Fruit fly (Drosophila melanogaster): ENCODE results near the gene TfIIEbeta.

The TfIIEbeta gene

dm6 chr3L:4239442-4240322, 47.2 kb upstream of the TfIIEbeta start, which contains the start of gene Sqor (continued):
- peak; percentile 49 for TF ChIP-seq CG15073 (GFP tag; optimal IDR thresholded peaks at IDR 0.05)
- TF ChIP-seq Bteb2 (GFP tag; optimal IDR thresholded peaks at IDR 0.05): peak; percentile 85
- peak; percentile 61 to 81 for TF ChIP-seq chif (GFP tag; optimal IDR thresholded peaks at IDR 0.05)
- TF ChIP-seq dimm (GFP tag; IDR thresholded peaks at IDR 0.05): peak; percentile 62; the same call in 1 of the 2 replicates
- TF ChIP-seq unpg (GFP tag; optimal IDR thresholded peaks at IDR 0.05): peak; percentile 86
- TF ChIP-seq Myb (GFP tag; optimal IDR thresholded peaks at IDR 0.05): peak; percentile 70
- peak; percentile 20 for TF ChIP-seq Ets97D (GFP tag; optimal IDR thresholded peaks at IDR 0.05)
- peak; percentile 72 for TF ChIP-seq luna (GFP tag; optimal IDR thresholded peaks at IDR 0.05)
- TF ChIP-seq fu2 (GFP tag; optimal IDR thresholded peaks at IDR 0.05): peak; percentile 90
- peak; percentile 98 for TF ChIP-seq Med (GFP tag)
- peak; percentile 65 for TF ChIP-seq Hr3 (GFP tag; optimal IDR thresholded peaks at IDR 0.05)
- TF ChIP-seq CG10654 (GFP tag; optimal IDR thresholded peaks at IDR 0.05): peak; percentile 51
- TF ChIP-seq Nf-YA (GFP tag; IDR thresholded peaks at IDR 0.05): peak; percentile 75
- TF ChIP-seq CG10267 (tag; optimal IDR thresholded peaks at IDR 0.05): peak; percentile 56
- peak; percentile 78 for TF ChIP-seq CG17829 (tag; optimal IDR thresholded peaks at IDR 0.05)
- peak; percentile 41; the same call in 1 of the 2 replicates for TF ChIP-seq CG4360 (GFP tag; IDR thresholded peaks at IDR 0.05)
- peak; percentile 92 for TF ChIP-seq NfI (GFP tag; optimal IDR thresholded peaks at IDR 0.05)
- peak; percentile 80 for TF ChIP-seq CG14014 (GFP tag; IDR thresholded peaks at IDR 0.05)
- TF ChIP-seq CG3281 (GFP tag; optimal IDR thresholded peaks at IDR 0.05): peak; percentile 93
- peak; percentile 82 for TF ChIP-seq HHEX (GFP tag; optimal IDR thresholded peaks at IDR 0.05)
- TF ChIP-seq slp2 (GFP tag; optimal IDR thresholded peaks at IDR 0.05): peak; percentile 86
- TF ChIP-seq CG8359 (GFP tag; optimal IDR thresholded peaks at IDR 0.05; ENCODE audit: borderline replicate concordance): peak; percentile 17
- TF ChIP-seq Sry-β (GFP tag; optimal IDR thresholded peaks at IDR 0.05): no peak
- peak; percentile 76; the same call in 2 of the 3 replicates for TF ChIP-seq CG34422 (GFP tag; IDR thresholded peaks at IDR 0.05)
- TF ChIP-seq CG6254 (GFP tag; optimal IDR thresholded peaks at IDR 0.05): no peak
- TF ChIP-seq dysf (GFP tag; IDR thresholded peaks at IDR 0.05): peak; percentile 85
- TF ChIP-seq aop (GFP tag; IDR thresholded peaks at IDR 0.05): peak; percentile 73; the same call in 1 of the 2 replicates
- TF ChIP-seq CG3407 (GFP tag; optimal IDR thresholded peaks at IDR 0.05): peak; percentile 53
- peak; percentile 83 for TF ChIP-seq CG6854 (GFP tag; optimal IDR thresholded peaks at IDR 0.05)
- TF ChIP-seq CG15601 (tag; optimal IDR thresholded peaks at IDR 0.05): peak; percentile 78
- TF ChIP-seq jing (GFP tag; optimal IDR thresholded peaks at IDR 0.05): peak; percentile 75
- peak; percentile 70; the same call in 1 of the 2 replicates for TF ChIP-seq ham (GFP tag; IDR thresholded peaks at IDR 0.05)
- 0 out of 2 replicates have a peak, but pooled peaks have one; percentile 26 for TF ChIP-seq sim (GFP tag; IDR thresholded peaks at IDR 0.05)
- TF ChIP-seq ab (GFP tag; optimal IDR thresholded peaks at IDR 0.05): peak; percentile 50
- peak; percentile 85 for TF ChIP-seq org-1 (GFP tag; optimal IDR thresholded peaks at IDR 0.05)
- peak; percentile 52 for TF ChIP-seq Ravus (GFP tag; IDR thresholded peaks at IDR 0.05)
- peak; percentile 82 for TF ChIP-seq pnt (GFP tag; optimal IDR thresholded peaks at IDR 0.05)
- peak; percentile 47 for TF ChIP-seq ssp (GFP tag; IDR thresholded peaks at IDR 0.05)
- TF ChIP-seq pzg (GFP tag; optimal IDR thresholded peaks at IDR 0.05): peak; percentile 25
- TF ChIP-seq CG10366 (GFP tag; IDR thresholded peaks at IDR 0.05): peak; percentile 82
- TF ChIP-seq zfh1 (GFP tag; IDR thresholded peaks at IDR 0.05): peak; percentile 66; the same call in 2 of the 3 replicates
- no peak for TF ChIP-seq Dll (GFP tag; IDR thresholded peaks at IDR 0.05; ENCODE audit: partially characterized antibody)
- peak; percentile 66 for TF ChIP-seq CG4424 (GFP tag; optimal IDR thresholded peaks at IDR 0.05)
- TF ChIP-seq fru (optimal IDR thresholded peaks at IDR 0.05): no peak
- TF ChIP-seq CG18011 (GFP tag; optimal IDR thresholded peaks at IDR 0.05): peak; percentile 80
- TF ChIP-seq CG10565 (GFP tag; optimal IDR thresholded peaks at IDR 0.05): peak; percentile 3
- TF ChIP-seq slou (GFP tag; optimal IDR thresholded peaks at IDR 0.05): peak; percentile 68
- TF ChIP-seq Sox102F (GFP tag; optimal IDR thresholded peaks at IDR 0.05): peak; percentile 89
- peak; percentile 76 for TF ChIP-seq NFAT (GFP tag; IDR thresholded peaks at IDR 0.05)
